Fruit fly (Drosophila melanogaster): ENCODE measurements around the gene CG14929.

Gene CG14929

DNA sequence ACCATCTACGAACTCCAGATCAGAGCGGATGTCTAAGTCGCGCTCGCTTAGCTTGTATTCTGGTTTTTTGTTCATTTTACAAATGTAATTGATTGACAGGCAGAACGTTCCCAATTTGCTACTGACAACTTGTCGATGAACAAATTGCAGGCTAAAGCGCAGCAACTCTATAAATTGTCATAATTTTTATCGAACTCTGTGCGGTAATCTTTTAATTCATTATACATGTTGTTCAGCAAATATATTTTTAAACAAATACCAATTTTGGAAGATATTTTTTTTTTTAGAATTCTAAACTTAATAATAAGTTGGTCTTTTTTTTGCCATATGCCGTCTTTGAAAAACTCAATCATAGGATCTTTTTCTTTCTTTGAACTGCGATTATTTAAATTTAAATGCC is 1.6 kb downstream of the CG14929 start, which contains the start of gene CG14930:
TSS of gene CG14930 (minus strand) at position 101 of the 400 bp plus-strand sequence.
- TF ChIP-seq CG5204 (GFP tag; optimal IDR thresholded peaks at IDR 0.05): no peak
- no peak for TF ChIP-seq bab1 (GFP tag; optimal IDR thresholded peaks at IDR 0.05)
- no peak for TF ChIP-seq Crg-1 (GFP tag; optimal IDR thresholded peaks at IDR 0.05)
- no peak for TF ChIP-seq cnc (optimal IDR thresholded peaks at IDR 0.05)
- no peak for TF ChIP-seq Clk (GFP tag; optimal IDR thresholded peaks at IDR 0.05)
- no peak for TF ChIP-seq toe (GFP tag; optimal IDR thresholded peaks at IDR 0.05)
- TF ChIP-seq kay (GFP tag; ENCODE audit: borderline replicate concordance): no peak
- TF ChIP-seq CG33017 (tag; optimal IDR thresholded peaks at IDR 0.05): no peak
- no peak for TF ChIP-seq pad (GFP tag; optimal IDR thresholded peaks at IDR 0.05)
- TF ChIP-seq ovo (GFP tag; optimal IDR thresholded peaks at IDR 0.05): no peak
- no peak for TF ChIP-seq CG7101 (tag; optimal IDR thresholded peaks at IDR 0.05)
- no peak for TF ChIP-seq tj (GFP tag; optimal IDR thresholded peaks at IDR 0.05)
- TF ChIP-seq CG7045 (GFP tag; optimal IDR thresholded peaks at IDR 0.05): no peak
- TF ChIP-seq CG1620 (GFP tag; optimal IDR thresholded peaks at IDR 0.05): no peak
- no peak for TF ChIP-seq Hr96 (GFP tag; optimal IDR thresholded peaks at IDR 0.05)
- TF ChIP-seq CG14711 (tag; optimal IDR thresholded peaks at IDR 0.05): no peak
- no peak for TF ChIP-seq CG11617 (GFP tag; optimal IDR thresholded peaks at IDR 0.05)
- TF ChIP-seq Mnt (GFP tag; optimal IDR thresholded peaks at IDR 0.05): no peak
- TF ChIP-seq cic (GFP tag; optimal IDR thresholded peaks at IDR 0.05): no peak

DNA sequence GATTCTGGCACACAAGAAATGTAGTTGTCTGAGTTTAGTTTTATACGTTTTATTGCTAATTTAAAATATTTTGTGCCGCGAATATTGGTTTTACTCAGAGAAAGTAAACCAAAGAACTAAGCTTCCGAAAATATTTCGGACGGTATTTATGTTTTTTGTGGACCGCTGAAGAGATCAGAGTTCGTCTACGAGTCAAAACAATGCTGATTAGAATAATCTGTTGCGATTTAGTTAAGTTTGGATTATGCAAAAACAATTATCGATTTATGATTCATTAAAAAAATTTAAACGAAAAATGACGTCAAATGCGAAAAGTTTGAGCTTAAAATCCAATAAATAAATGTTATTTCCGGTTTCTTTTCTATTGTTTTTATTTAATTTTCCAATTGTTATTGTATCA is 3.0 kb downstream of the CG14929 start, which contains the start of gene CG43153:
TSS of gene CG43153 (minus strand) at position 101 of the 400 bp plus-strand sequence.
- TF ChIP-seq toe (GFP tag; optimal IDR thresholded peaks at IDR 0.05): no peak
- TF ChIP-seq cnc (optimal IDR thresholded peaks at IDR 0.05): no peak
- TF ChIP-seq CG5204 (GFP tag; optimal IDR thresholded peaks at IDR 0.05): no peak
- no peak for TF ChIP-seq CG1620 (GFP tag; optimal IDR thresholded peaks at IDR 0.05)
- TF ChIP-seq CG14711 (tag; optimal IDR thresholded peaks at IDR 0.05): no peak
- TF ChIP-seq Mnt (GFP tag; optimal IDR thresholded peaks at IDR 0.05): no peak
- no peak for TF ChIP-seq Clk (GFP tag; optimal IDR thresholded peaks at IDR 0.05)
- no peak for TF ChIP-seq CG12768 (GFP tag; optimal IDR thresholded peaks at IDR 0.05)
- TF ChIP-seq CG7101 (tag; optimal IDR thresholded peaks at IDR 0.05): no peak
- TF ChIP-seq ovo (GFP tag; optimal IDR thresholded peaks at IDR 0.05): no peak
- no peak for TF ChIP-seq Crg-1 (GFP tag; optimal IDR thresholded peaks at IDR 0.05)
- no peak for TF ChIP-seq kay (GFP tag; ENCODE audit: borderline replicate concordance)

dm6 chr2L:11528129-11528589 is 8.5 kb downstream of the CG14929 start, which contains the start of gene CG31705:
Gene CG31705 (minus strand): TSS chr2L:11528205.
- TF ChIP-seq Crg-1 (GFP tag; optimal IDR thresholded peaks at IDR 0.05): no peak
- TF ChIP-seq CG12768 (GFP tag; optimal IDR thresholded peaks at IDR 0.05): peak; percentile 75
- peak; percentile 22 for TF ChIP-seq cic (GFP tag; optimal IDR thresholded peaks at IDR 0.05)
- peak; percentile 57 for TF ChIP-seq CG11617 (GFP tag; optimal IDR thresholded peaks at IDR 0.05)
- peak; percentile 60 for TF ChIP-seq CG7101 (tag; optimal IDR thresholded peaks at IDR 0.05)
- TF ChIP-seq CG1620 (GFP tag; optimal IDR thresholded peaks at IDR 0.05): no peak
- TF ChIP-seq tj (GFP tag; optimal IDR thresholded peaks at IDR 0.05): peak; percentile 52
- peak; percentile 38 for TF ChIP-seq toe (GFP tag; optimal IDR thresholded peaks at IDR 0.05)
- TF ChIP-seq bab1 (GFP tag; optimal IDR thresholded peaks at IDR 0.05): peak; percentile 78
- TF ChIP-seq Mnt (GFP tag; optimal IDR thresholded peaks at IDR 0.05): no peak
- TF ChIP-seq CG5204 (GFP tag; optimal IDR thresholded peaks at IDR 0.05): no peak
- no peak for TF ChIP-seq Clk (GFP tag; optimal IDR thresholded peaks at IDR 0.05)
- TF ChIP-seq pad (GFP tag; optimal IDR thresholded peaks at IDR 0.05): peak; percentile 45
- TF ChIP-seq CG14711 (tag; optimal IDR thresholded peaks at IDR 0.05): peak; percentile 31
- TF ChIP-seq CG33017 (tag; optimal IDR thresholded peaks at IDR 0.05): peak; percentile 5
- no peak for TF ChIP-seq cnc (optimal IDR thresholded peaks at IDR 0.05)
- TF ChIP-seq CG7045 (GFP tag; optimal IDR thresholded peaks at IDR 0.05): peak; percentile 82
- no peak for TF ChIP-seq ovo (GFP tag; optimal IDR thresholded peaks at IDR 0.05)
- TF ChIP-seq kay (GFP tag; ENCODE audit: borderline replicate concordance): peak; percentile 21
- no peak for TF ChIP-seq Hr96 (GFP tag; optimal IDR thresholded peaks at IDR 0.05)

dm6 chr2L:11530952-11531351 is 11.3 kb downstream of the CG14929 start, which contains the start of gene CG31706:
Gene CG31706 (minus strand): TSS chr2L:11531052.
- TF ChIP-seq pad (GFP tag; optimal IDR thresholded peaks at IDR 0.05) (no peak), CG7045 (GFP tag; optimal IDR thresholded peaks at IDR 0.05) (no peak), Mnt (GFP tag; optimal IDR thresholded peaks at IDR 0.05) (no peak), CG14711 (tag; optimal IDR thresholded peaks at IDR 0.05) (no peak), toe (GFP tag; optimal IDR thresholded peaks at IDR 0.05) (no peak), bab1 (GFP tag; optimal IDR thresholded peaks at IDR 0.05) (no peak), CG1620 (GFP tag; optimal IDR thresholded peaks at IDR 0.05) (no peak), CG5204 (GFP tag; optimal IDR thresholded peaks at IDR 0.05) (no peak), Clk (GFP tag; optimal IDR thresholded peaks at IDR 0.05) (no peak), CG11617 (GFP tag; optimal IDR thresholded peaks at IDR 0.05) (no peak), CG33017 (tag; optimal IDR thresholded peaks at IDR 0.05) (no peak)

dm6 chr2L:11531520-11531919 is 11.9 kb downstream of the CG14929 start, which contains the start of gene CG34162:
Gene CG34162 (plus strand): TSS chr2L:11531820.
- TF ChIP-seq CG11617 (GFP tag; optimal IDR thresholded peaks at IDR 0.05) (no peak), Crg-1 (GFP tag; optimal IDR thresholded peaks at IDR 0.05) (no peak), ovo (GFP tag; optimal IDR thresholded peaks at IDR 0.05) (no peak)

dm6 chr2L:11535845-11536244 is 16.2 kb downstream of the CG14929 start, which contains the start of gene CG43438:
Gene CG43438 (plus strand): TSS chr2L:11536145.
- TF ChIP-seq pad (GFP tag; optimal IDR thresholded peaks at IDR 0.05): no peak
- TF ChIP-seq cic (GFP tag; optimal IDR thresholded peaks at IDR 0.05): no peak
- TF ChIP-seq CG1620 (GFP tag; optimal IDR thresholded peaks at IDR 0.05): no peak
- TF ChIP-seq CG5204 (GFP tag; optimal IDR thresholded peaks at IDR 0.05): no peak
- no peak for TF ChIP-seq bab1 (GFP tag; optimal IDR thresholded peaks at IDR 0.05)
- no peak for TF ChIP-seq Mnt (GFP tag; optimal IDR thresholded peaks at IDR 0.05)
- TF ChIP-seq CG14711 (tag; optimal IDR thresholded peaks at IDR 0.05): no peak
- TF ChIP-seq CG33017 (tag; optimal IDR thresholded peaks at IDR 0.05): no peak
- TF ChIP-seq ovo (GFP tag; optimal IDR thresholded peaks at IDR 0.05): no peak
- TF ChIP-seq CG7101 (tag; optimal IDR thresholded peaks at IDR 0.05): no peak
